Worm (Caenorhabditis elegans) whole organism, late embryonic: ENCODE results near the gene T06D8.2.

Experiments
- lin-11 ChIP-seq: fragments of 200-800 bp; sonication (Bioruptor generic); optimal IDR thresholded peaks from 2 replicates; lab custom pipeline; 2018; ENCODE audit warnings: mild to moderate bottlenecking, missing genetic modification characterization, missing compliant biosample characterization
- mec-3 ChIP-seq: sonication (generic microtip); optimal IDR thresholded peaks from 2 replicates; lab custom pipeline; 2016; ENCODE audit warnings: borderline replicate concordance, missing genetic modification characterization, missing compliant biosample characterization
- pqm-1 ChIP-seq: sonication (generic microtip); optimal IDR thresholded peaks from 2 replicates; lab custom pipeline; 2016; ENCODE audit warnings: missing genetic modification characterization, missing compliant biosample characterization

- TF ChIP-seq mec-3 (tag; lab: Kevin White, UChicago) (no peak), lin-11 (tag; lab: Kevin White, UChicago) (no peak), pqm-1 (tag; lab: Kevin White, UChicago) (no peak)
Observed at ce11 chrII:11178737-11179136, 47.7 kb upstream of the T06D8.2 start.
